Worm (Caenorhabditis elegans): ENCODE measurements around the gene srh-269.

The srh-269 gene

ce11 chrV:16605463-16605862, 13.6 kb upstream of the srh-269 start:
- peak; percentile 37 for TF ChIP-seq elt-2 (tag; optimal IDR thresholded peaks at IDR 0.05)
- peak; percentile 2 for TF ChIP-seq lin-14 (GFP tag; optimal IDR thresholded peaks at IDR 0.05)
- no peak for TF ChIP-seq elt-3 (tag; optimal IDR thresholded peaks at IDR 0.05)
- no peak for TF ChIP-seq lin-15B (tag; optimal IDR thresholded peaks at IDR 0.05)
- TF ChIP-seq nhr-237 (tag; optimal IDR thresholded peaks at IDR 0.05): no peak
- TF ChIP-seq nhr-47 (tag; optimal IDR thresholded peaks at IDR 0.05): no peak
- TF ChIP-seq efl-1 (optimal IDR thresholded peaks at IDR 0.05): no peak
- TF ChIP-seq efl-1 (GFP tag; optimal IDR thresholded peaks at IDR 0.05 in 1 of 2): peak in 1 of 2 experiments; percentile 42

- TF ChIP-seq ceh-82 (tag; optimal IDR thresholded peaks at IDR 0.05): no peak
- TF ChIP-seq ztf-11 (tag; optimal IDR thresholded peaks at IDR 0.05): no peak
- no peak for TF ChIP-seq pax-3 (tag; optimal IDR thresholded peaks at IDR 0.05)
These were observed 12.5 kb upstream of the srh-269 start for ce11 chrV:16604301-16604700.

ce11 chrV:16603102-16603501, 11.3 kb upstream of the srh-269 start, which contains the start of gene T03E6.8:
Gene T03E6.8, minus strand, starts transcription at chrV:16603202.
- TF ChIP-seq efl-3 (GFP tag; optimal IDR thresholded peaks at IDR 0.05) (no peak), efl-1 (optimal IDR thresholded peaks at IDR 0.05) (no peak), efl-1 (GFP tag; optimal IDR thresholded peaks at IDR 0.05 in 1 of 2) (peak in 1 of 2 experiments; percentile 3), swsn-7 (tag; optimal IDR thresholded peaks at IDR 0.05) (no peak), unc-130 (tag; optimal IDR thresholded peaks at IDR 0.05) (no peak), lin-15B (tag; optimal IDR thresholded peaks at IDR 0.05) (no peak), hpl-2 (GFP tag; optimal IDR thresholded peaks at IDR 0.05) (no peak)

ce11 chrV:16600623-16601022, 8.8 kb upstream of the srh-269 start, which contains the start of gene T03E6.9:
Gene T03E6.9, minus strand, starts transcription at chrV:16600723.
- TF ChIP-seq fkh-10 (GFP tag; optimal IDR thresholded peaks at IDR 0.05) (no peak), elt-3 (tag; optimal IDR thresholded peaks at IDR 0.05) (no peak), egl-13 (tag; optimal IDR thresholded peaks at IDR 0.05) (no peak), nhr-20 (tag; optimal IDR thresholded peaks at IDR 0.05) (no peak), aly-2 (tag; optimal IDR thresholded peaks at IDR 0.05) (no peak), nhr-19 (GFP tag; conservative IDR thresholded peaks at IDR 0.05) (no peak), fkh-4 (tag; optimal IDR thresholded peaks at IDR 0.05; ENCODE audit: borderline replicate concordance) (no peak), elt-2 (tag; optimal IDR thresholded peaks at IDR 0.05) (no peak), efl-3 (GFP tag; optimal IDR thresholded peaks at IDR 0.05) (no peak)

ce11 chrV:16599835-16600234, 8.0 kb upstream of the srh-269 start:
- peak; percentile 10 for TF ChIP-seq dsc-1 (tag; optimal IDR thresholded peaks at IDR 0.05)
- TF ChIP-seq nhr-47 (tag; optimal IDR thresholded peaks at IDR 0.05): no peak
- no peak for TF ChIP-seq mab-9 (GFP tag; IDR thresholded peaks at IDR 0.05)
- no peak for TF ChIP-seq unc-30 (tag; optimal IDR thresholded peaks at IDR 0.05)

- TF ChIP-seq lin-14 (GFP tag; optimal IDR thresholded peaks at IDR 0.05) (peak; percentile 43), fkh-4 (tag; optimal IDR thresholded peaks at IDR 0.05; ENCODE audit: borderline replicate concordance) (peak; percentile 73), sptf-1 (tag; optimal IDR thresholded peaks at IDR 0.05) (no peak), nhr-77 (tag; optimal IDR thresholded peaks at IDR 0.05) (no peak), nhr-19 (GFP tag; conservative IDR thresholded peaks at IDR 0.05) (peak; percentile 66), rnt-1 (tag; optimal IDR thresholded peaks at IDR 0.05) (peak; percentile 65), unc-98 (GFP tag; IDR thresholded peaks at IDR 0.05) (peak; percentile 33; the same call in 1 of the 2 replicates), snu-23 (GFP tag; optimal IDR thresholded peaks at IDR 0.05) (peak; percentile 27), nhr-71 (tag; optimal IDR thresholded peaks at IDR 0.05) (peak; percentile 47), lsy-2 (tag; optimal IDR thresholded peaks at IDR 0.05) (peak; percentile 8 to 33), snpc-4 (tag; optimal IDR thresholded peaks at IDR 0.05) (no peak), ama-1 (optimal IDR thresholded peaks at IDR 0.05) (no peak), mdl-1 (tag; optimal IDR thresholded peaks at IDR 0.05) (peak in 1 of 2 experiments; percentile 54), dsc-1 (tag; optimal IDR thresholded peaks at IDR 0.05) (peak; percentile 84)
These were observed 6.6 kb upstream of the srh-269 start for ce11 chrV:16598437-16598836.

All from whole organism, L1 larva.